Fruit fly (Drosophila melanogaster) whole organism, adult: Measurements from ENCODE around the gene CG33490.

Source experiments
- CG11617 ChIP-seq: fragments of 200-800 bp; sonication (Bioruptor generic); optimal IDR thresholded peaks from 2 replicates; lab custom pipeline; 2017; ENCODE audit warnings: mild to moderate bottlenecking, missing biosample characterization, missing genetic modification reagents, missing genetic modification characterization
- CG12768 ChIP-seq: fragments of 200-800 bp; sonication (Bioruptor generic); optimal IDR thresholded peaks from 2 replicates; lab custom pipeline; 2017; ENCODE audit warnings: missing biosample characterization, missing genetic modification characterization, mild to moderate bottlenecking, moderate library complexity, missing genetic modification reagents
- CG14711 ChIP-seq: fragments of 200-800 bp; sonication (Bioruptor generic); optimal IDR thresholded peaks from 2 replicates; lab custom pipeline; 2018; ENCODE audit warnings: missing biosample characterization, mild to moderate bottlenecking, missing genetic modification characterization, moderate library complexity
- CG1620 ChIP-seq: fragments of 200-800 bp; sonication (Bioruptor generic); optimal IDR thresholded peaks from 2 replicates; lab custom pipeline; 2016; ENCODE audit warnings: missing biosample characterization, missing genetic modification characterization
- CG33017 ChIP-seq: fragments of 200-800 bp; sonication (Bioruptor generic); optimal IDR thresholded peaks from 2 replicates; lab custom pipeline; 2018; ENCODE audit warnings: missing biosample characterization, mild to moderate bottlenecking, missing genetic modification characterization, moderate library complexity
- CG5204 ChIP-seq: fragments of 200-800 bp; sonication (Bioruptor generic); optimal IDR thresholded peaks from 2 replicates; lab custom pipeline; 2016; ENCODE audit warnings: missing biosample characterization, missing genetic modification characterization
- CG7045 ChIP-seq: fragments of 200-800 bp; sonication (Bioruptor generic); optimal IDR thresholded peaks from 2 replicates; lab custom pipeline; 2017; ENCODE audit warnings: missing biosample characterization, mild to moderate bottlenecking, missing genetic modification characterization
- CG7101 ChIP-seq: fragments of 200-800 bp; sonication (Bioruptor generic); optimal IDR thresholded peaks from 2 replicates; lab custom pipeline; 2018; ENCODE audit warnings: missing biosample characterization, mild to moderate bottlenecking, missing genetic modification characterization, moderate library complexity
- Clk ChIP-seq: fragments of 200-800 bp; sonication (Bioruptor generic); optimal IDR thresholded peaks from 2 replicates; lab custom pipeline; 2017; ENCODE audit warnings: missing biosample characterization, missing genetic modification characterization
- Crg-1 ChIP-seq: fragments of 200-800 bp; sonication (Bioruptor generic); optimal IDR thresholded peaks from 2 replicates; lab custom pipeline; 2016; ENCODE audit warnings: missing biosample characterization, missing genetic modification characterization
- Hr96 ChIP-seq: fragments of 200-800 bp; sonication (Bioruptor generic); optimal IDR thresholded peaks from 2 replicates; lab custom pipeline; 2016; ENCODE audit warnings: missing biosample characterization, missing genetic modification characterization
- Mnt ChIP-seq: fragments of 200-800 bp; sonication (Bioruptor generic); optimal IDR thresholded peaks from 2 replicates; lab custom pipeline; 2016; ENCODE audit warnings: missing biosample characterization, mild to moderate bottlenecking, missing genetic modification characterization
- bab1 ChIP-seq: fragments of 200-800 bp; sonication (Bioruptor generic); optimal IDR thresholded peaks from 3 replicates; lab custom pipeline; 2019; ENCODE audit warnings: missing biosample characterization, mild to moderate bottlenecking, missing genetic modification characterization, moderate library complexity
- cic ChIP-seq: fragments of 200-800 bp; sonication (Bioruptor generic); optimal IDR thresholded peaks from 2 replicates; lab custom pipeline; 2017; ENCODE audit warnings: missing biosample characterization, mild to moderate bottlenecking, missing genetic modification characterization, moderate library complexity
- cnc ChIP-seq, 2 experiments: fragments of >200 bp; optimal IDR thresholded peaks; 2 replicates each; lab custom pipeline; 2017
- kay ChIP-seq: fragments of 200-800 bp; sonication (Bioruptor generic); peaks from one replicate; lab custom pipeline; 2016; ENCODE audit warnings: missing biosample characterization, missing genetic modification characterization, borderline replicate concordance
- ovo ChIP-seq: fragments of 200-800 bp; sonication (Bioruptor generic); optimal IDR thresholded peaks from 2 replicates; lab custom pipeline; 2016; ENCODE audit warnings: missing biosample characterization, missing genetic modification characterization
- pad ChIP-seq: fragments of 200-800 bp; sonication (Bioruptor generic); optimal IDR thresholded peaks from 3 replicates; lab custom pipeline; 2017; ENCODE audit warnings: missing biosample characterization, missing genetic modification characterization, mild to moderate bottlenecking, moderate library complexity, missing genetic modification reagents
- tj ChIP-seq: fragments of 200-800 bp; sonication (Bioruptor generic); optimal IDR thresholded peaks from 3 replicates; lab custom pipeline; 2017; ENCODE audit warnings: missing biosample characterization, mild to moderate bottlenecking, missing genetic modification characterization, moderate library complexity
- toe ChIP-seq: fragments of 200-800 bp; sonication (Bioruptor generic); optimal IDR thresholded peaks from 2 replicates; lab custom pipeline; 2016; ENCODE audit warnings: missing biosample characterization, missing genetic modification characterization

Gene CG33490

DNA sequence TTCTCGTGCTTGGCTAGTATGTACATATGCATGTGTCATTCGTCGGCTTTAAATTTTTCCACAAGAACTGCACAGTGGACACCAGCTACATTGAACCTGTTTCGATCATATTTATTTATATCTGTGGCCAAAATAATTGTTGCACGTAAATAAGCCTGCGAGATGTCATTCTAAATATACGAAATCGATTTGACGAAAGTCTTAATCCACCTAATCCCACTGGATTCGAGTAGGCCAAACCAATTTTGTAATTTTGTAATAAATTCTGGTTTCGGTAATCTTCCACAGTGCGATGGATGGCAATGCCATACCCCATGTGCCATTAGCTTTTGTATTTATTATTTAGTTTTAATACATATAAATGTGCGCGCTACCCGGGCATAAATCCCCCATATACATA lies 31.5 kb downstream of the CG33490 start:
- TF ChIP-seq CG5204 (GFP tag; lab: Kevin White, UChicago) (no peak), kay (GFP tag; lab: Kevin White, UChicago) (no peak), Clk (no peak), CG11617 (GFP tag; lab: Kevin White, UChicago) (no peak), CG7045 (GFP tag; lab: Kevin White, UChicago) (no peak), tj (GFP tag; lab: Kevin White, UChicago) (no peak), Hr96 (no peak)

DNA sequence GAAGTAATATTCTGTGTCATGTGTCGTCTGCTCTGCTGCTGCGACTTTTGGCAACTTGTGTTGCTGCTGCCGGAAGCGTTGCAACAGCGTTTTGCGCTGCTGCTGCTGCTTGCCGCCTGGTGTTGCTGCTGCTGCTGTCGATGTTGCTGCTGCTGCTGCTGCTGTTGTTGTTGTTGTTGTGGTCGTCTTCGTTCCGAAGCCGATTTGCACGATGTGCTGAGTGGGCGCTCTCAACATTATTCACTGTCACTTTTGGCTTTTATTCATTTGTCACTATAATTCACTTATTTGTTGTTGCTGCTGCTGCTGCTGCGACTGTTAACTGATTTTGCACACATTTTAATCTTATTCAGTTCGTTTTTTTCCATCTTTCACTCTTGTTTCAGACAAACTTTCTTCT lies 32.0 kb downstream of the CG33490 start:
- TF ChIP-seq CG12768: no peak
- TF ChIP-seq tj (GFP tag; lab: Kevin White, UChicago): peak; percentile 1

DNA sequence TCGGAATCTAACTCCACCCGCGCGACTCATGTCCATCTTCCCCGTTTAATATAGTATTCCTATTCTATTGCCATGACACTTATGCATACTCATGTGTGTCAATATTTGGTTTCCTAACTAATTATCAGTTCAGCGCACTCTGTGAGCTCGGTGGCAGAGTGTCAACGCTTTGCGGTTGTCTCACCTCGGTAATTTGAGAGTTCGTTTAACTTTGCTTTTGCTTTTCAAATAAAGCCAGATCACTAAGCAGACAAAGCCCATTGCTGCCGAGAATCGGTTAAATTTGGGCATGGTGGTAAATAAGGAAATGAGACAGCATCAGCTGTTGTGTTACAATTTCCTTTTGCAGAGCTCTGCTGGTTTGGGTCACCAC lies 34.1 kb downstream of the CG33490 start:
- TF ChIP-seq Crg-1 (GFP tag; lab: Kevin White, UChicago) (peak; percentile 42), cic (GFP tag; lab: Kevin White, UChicago) (peak; percentile 6), CG7101 (peak; percentile 26), bab1 (no peak), CG1620 (GFP tag; lab: Kevin White, UChicago) (no peak), pad (no peak), CG33017 (tag; lab: Kevin White, UChicago) (no peak), CG14711 (tag; lab: Kevin White, UChicago) (no peak), kay (GFP tag; lab: Kevin White, UChicago) (no peak)

DNA sequence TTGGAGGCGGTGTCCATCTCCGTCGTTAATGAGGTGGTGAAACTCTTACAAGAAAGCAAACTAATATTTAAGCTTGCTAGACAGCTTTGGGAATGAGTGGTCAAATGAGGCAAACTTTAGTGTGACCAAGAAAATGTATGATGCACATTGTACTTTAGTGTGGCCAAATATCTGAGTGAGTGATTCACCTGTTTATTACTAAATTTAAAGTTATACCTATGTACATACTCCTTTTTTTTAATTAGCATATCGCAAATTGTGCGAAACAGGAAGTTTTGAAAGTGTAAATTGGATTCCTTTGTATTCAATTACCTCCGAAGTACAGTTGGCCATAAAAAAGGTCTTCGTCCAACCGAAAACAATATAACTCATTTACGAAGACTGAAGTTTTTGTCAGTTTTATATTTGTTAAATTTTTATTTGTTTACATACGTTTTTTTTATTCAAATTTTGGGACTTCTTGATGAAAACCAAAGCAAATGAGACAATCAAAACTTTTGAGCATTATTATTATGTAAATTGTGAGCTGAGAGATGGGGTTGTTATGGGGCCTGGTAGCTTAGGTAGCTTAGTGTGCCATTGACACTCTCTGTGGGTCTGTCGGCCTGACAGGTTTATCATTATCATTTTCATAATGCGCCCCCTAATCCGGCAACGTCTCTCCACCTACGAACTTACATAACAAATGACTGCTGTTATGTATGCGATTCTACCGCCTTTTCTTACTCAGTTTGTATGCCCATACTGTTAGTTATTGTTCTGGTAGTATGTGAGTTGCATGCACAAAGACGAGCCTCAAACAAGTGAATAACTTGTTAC lies 34.7 kb downstream of the CG33490 start:
- TF ChIP-seq toe (GFP tag; lab: Kevin White, UChicago): no peak
- TF ChIP-seq cnc (optimal IDR thresholded peaks at IDR 0.05; lab: Kevin White, UChicago): no peak
- no peak for TF ChIP-seq ovo (GFP tag; lab: Kevin White, UChicago)
- no peak for TF ChIP-seq CG5204 (GFP tag; lab: Kevin White, UChicago)
- TF ChIP-seq CG14711 (tag; lab: Kevin White, UChicago): no peak
- TF ChIP-seq CG1620 (GFP tag; lab: Kevin White, UChicago): no peak
- TF ChIP-seq CG12768: no peak
- no peak for TF ChIP-seq kay (GFP tag; lab: Kevin White, UChicago)
- TF ChIP-seq Mnt (GFP tag; lab: Kevin White, UChicago): no peak

DNA sequence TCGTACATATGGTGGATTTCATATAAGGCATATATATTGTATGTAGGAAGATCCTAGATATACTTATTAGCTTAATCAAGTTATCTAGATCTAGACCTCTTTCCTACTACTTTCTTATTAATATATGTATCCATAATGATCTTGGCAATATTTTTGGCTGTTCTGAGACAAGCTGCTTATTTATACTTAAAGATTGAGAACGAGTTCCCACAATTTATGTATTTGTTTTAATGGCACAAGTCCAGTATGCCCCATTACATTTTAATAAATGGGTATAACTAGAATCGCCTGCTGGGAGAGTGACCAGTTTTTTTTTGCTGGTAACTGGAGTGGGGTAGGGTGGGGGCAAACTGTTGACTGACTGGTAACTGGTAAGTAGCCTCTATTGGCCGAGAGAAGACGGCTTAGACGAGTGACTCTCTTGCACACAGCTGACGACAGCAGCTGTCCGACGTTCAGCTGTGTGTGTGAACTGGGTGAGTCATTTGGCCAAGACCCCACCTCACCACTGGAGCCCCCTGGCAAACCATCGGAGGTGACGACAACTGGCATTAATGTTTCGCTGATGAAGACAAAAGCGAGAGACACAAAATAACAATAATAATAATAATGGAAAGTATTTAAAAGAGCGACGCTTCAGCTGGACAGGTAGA lies 37.6 kb downstream of the CG33490 start:
- TF ChIP-seq tj (GFP tag; lab: Kevin White, UChicago) (peak; percentile 81), pad (no peak), kay (GFP tag; lab: Kevin White, UChicago) (peak; percentile 89)

DNA sequence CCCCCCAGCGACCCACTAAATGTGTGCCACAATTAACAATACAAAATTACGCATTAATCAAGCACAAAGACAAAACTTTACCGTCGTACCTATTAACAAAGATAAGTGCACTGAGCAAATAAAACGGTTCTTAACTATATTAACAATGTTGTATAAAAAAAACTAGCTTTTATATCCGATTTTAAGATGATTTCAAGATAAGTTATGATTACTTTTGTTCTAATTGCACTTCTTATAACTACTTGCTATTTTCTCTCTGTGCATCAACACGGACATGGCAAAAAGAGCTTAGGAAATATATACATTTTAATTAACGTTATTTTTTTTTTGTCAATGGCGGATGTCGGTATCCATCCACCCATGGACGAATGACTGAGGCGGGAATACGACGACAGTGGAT lies 38.3 kb downstream of the CG33490 start:
- TF ChIP-seq CG14711 (tag; lab: Kevin White, UChicago) (no peak), kay (GFP tag; lab: Kevin White, UChicago) (no peak), Crg-1 (GFP tag; lab: Kevin White, UChicago) (no peak), Mnt (GFP tag; lab: Kevin White, UChicago) (no peak), cic (GFP tag; lab: Kevin White, UChicago) (no peak), CG1620 (GFP tag; lab: Kevin White, UChicago) (no peak), ovo (GFP tag; lab: Kevin White, UChicago) (no peak), CG33017 (tag; lab: Kevin White, UChicago) (no peak), CG5204 (GFP tag; lab: Kevin White, UChicago) (no peak)

DNA sequence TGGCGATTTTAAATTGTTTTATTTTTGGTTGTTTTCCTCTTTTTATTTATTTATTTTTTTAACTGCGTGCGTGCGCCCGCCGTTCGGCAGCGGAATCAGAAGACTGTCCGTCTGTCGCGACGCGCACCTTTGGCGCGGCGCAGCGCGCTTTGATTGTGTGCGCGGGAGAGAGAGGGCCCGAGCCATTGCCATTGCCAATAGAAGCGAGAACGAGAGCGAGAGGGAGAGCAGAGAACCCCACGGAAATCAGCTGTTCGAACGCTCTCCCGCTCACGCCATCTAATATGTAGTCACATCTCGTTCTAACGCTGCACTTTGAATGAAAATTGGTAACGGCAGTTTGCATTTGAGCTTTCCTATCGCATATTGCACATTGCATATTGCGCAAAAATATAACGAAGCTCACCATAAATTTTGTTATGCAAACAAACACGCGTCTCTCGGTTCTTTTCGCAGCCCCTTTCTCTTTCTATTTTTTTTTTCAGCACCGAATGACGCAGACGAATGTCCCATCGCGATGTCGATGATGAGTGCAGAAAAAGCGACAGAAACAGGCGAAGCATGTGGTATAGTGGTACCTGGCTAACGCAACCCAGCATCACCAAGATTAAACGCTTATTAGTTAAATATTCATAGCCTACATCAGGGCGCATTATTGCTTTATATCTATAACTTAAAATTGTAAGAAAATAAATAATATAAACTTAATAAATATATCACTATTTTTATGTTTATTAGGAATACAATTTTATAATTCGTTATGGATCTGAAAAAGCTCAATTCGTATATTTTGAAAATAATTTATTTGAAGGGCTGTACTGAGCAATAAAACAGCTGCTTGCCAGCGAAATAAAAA lies 39.8 kb downstream of the CG33490 start:
- no peak for TF ChIP-seq Crg-1 (GFP tag; lab: Kevin White, UChicago)
- TF ChIP-seq ovo (GFP tag; lab: Kevin White, UChicago): peak; percentile 71
- TF ChIP-seq CG7045 (GFP tag; lab: Kevin White, UChicago): no peak
- peak; percentile 70 for TF ChIP-seq tj (GFP tag; lab: Kevin White, UChicago)
- TF ChIP-seq CG1620 (GFP tag; lab: Kevin White, UChicago): peak; percentile 55
- TF ChIP-seq pad: no peak
- TF ChIP-seq toe (GFP tag; lab: Kevin White, UChicago): peak; percentile 18
- TF ChIP-seq CG11617 (GFP tag; lab: Kevin White, UChicago): no peak
- no peak for TF ChIP-seq Hr96
- peak; percentile 49 for TF ChIP-seq CG12768
- TF ChIP-seq CG33017 (tag; lab: Kevin White, UChicago): peak; percentile 23
- TF ChIP-seq kay (GFP tag; lab: Kevin White, UChicago): peak; percentile 97
- TF ChIP-seq CG14711 (tag; lab: Kevin White, UChicago): no peak
- TF ChIP-seq bab1: no peak
- TF ChIP-seq cic (GFP tag; lab: Kevin White, UChicago): peak; percentile 44
- peak; percentile 20 for TF ChIP-seq Mnt (GFP tag; lab: Kevin White, UChicago)
- TF ChIP-seq CG7101: no peak
- TF ChIP-seq Clk: peak; percentile 61
- no peak for TF ChIP-seq CG5204 (GFP tag; lab: Kevin White, UChicago)
- TF ChIP-seq cnc (optimal IDR thresholded peaks at IDR 0.05; lab: Kevin White, UChicago): no peak
